Worm (Caenorhabditis elegans): ENCODE results near the gene W07G1.1.

ce11 chrII:13984551-13984950 lies 45.1 kb upstream of the W07G1.1 start, which contains the start of gene sre-47:
- TF ChIP-seq ceh-13 (GFP tag; optimal IDR thresholded peaks at IDR 0.05) (no peak), tra-4 (tag; optimal IDR thresholded peaks at IDR 0.05) (no peak), ama-1 (optimal IDR thresholded peaks at IDR 0.05) (no peak), scrt-1 (GFP tag; IDR thresholded peaks at IDR 0.05) (no peak), flt-1 (GFP tag; IDR thresholded peaks at IDR 0.05) (no peak), sea-1 (GFP tag; conservative IDR thresholded peaks at IDR 0.05) (no peak), F13C5.2 (tag; optimal IDR thresholded peaks at IDR 0.05) (no peak), ceh-36 (tag; optimal IDR thresholded peaks at IDR 0.05) (no peak), ets-7 (tag; optimal IDR thresholded peaks at IDR 0.05) (no peak), B0310.2 (tag; optimal IDR thresholded peaks at IDR 0.05) (no peak)

All from whole organism, early embryonic.